Fruit fly (Drosophila melanogaster) whole organism, embryonic: Measurements from ENCODE around the gene Sik2.

ENCODE experiments used
- C15 ChIP-seq: fragments of 200-800 bp; sonication (Bioruptor generic); IDR thresholded peaks from 3 replicates; pipeline ENCODE4 v1.3.6; 2022; ENCODE audit warnings: missing biosample characterization, missing genetic modification characterization
- CG10959 ChIP-seq: fragments of 200-800 bp; sonication (Bioruptor generic); IDR thresholded peaks from 2 replicates; pipeline ENCODE4 v1.3.6; 2022; ENCODE audit warnings: missing biosample characterization, missing genetic modification characterization
- CG17328 ChIP-seq: fragments of 200-800 bp; sonication (Bioruptor generic); IDR thresholded peaks from 2 replicates; pipeline ENCODE4 v1.3.6; 2022; ENCODE audit warnings: missing biosample characterization, missing genetic modification characterization
- CG30020 ChIP-seq: fragments of 200-800 bp; optimal IDR thresholded peaks from 2 replicates; lab custom pipeline; 2019; ENCODE audit warnings: missing biosample characterization, mild to moderate bottlenecking, missing genetic modification characterization, moderate library complexity
- CG6254 ChIP-seq: fragments of 200-800 bp; sonication (Bioruptor generic); optimal IDR thresholded peaks from 3 replicates; lab custom pipeline; 2017; ENCODE audit warnings: mild to moderate bottlenecking, missing biosample characterization, missing genetic modification reagents, missing genetic modification characterization
- Fer2 ChIP-seq: fragments of 200-800 bp; sonication (Bioruptor generic); optimal IDR thresholded peaks from 2 replicates; lab custom pipeline; 2018; ENCODE audit warnings: missing biosample characterization, mild to moderate bottlenecking, missing genetic modification characterization, moderate library complexity
- Ssrp ChIP-seq: fragments of 200-800 bp; sonication (Bioruptor generic); optimal IDR thresholded peaks from 2 replicates; lab custom pipeline; 2018; ENCODE audit warnings: missing biosample characterization, mild to moderate bottlenecking, missing genetic modification characterization, moderate library complexity
- abd-A ChIP-seq: fragments of 200-800 bp; sonication (Bioruptor generic); optimal IDR thresholded peaks from 3 replicates; lab custom pipeline; 2019; ENCODE audit warnings: missing biosample characterization, mild to moderate bottlenecking, missing genetic modification characterization, moderate library complexity
- cwo ChIP-seq: fragments of 200-800 bp; sonication (Bioruptor generic); optimal IDR thresholded peaks from 3 replicates; lab custom pipeline; 2017; ENCODE audit warnings: missing biosample characterization, missing genetic modification characterization, mild to moderate bottlenecking, moderate library complexity, missing genetic modification reagents
- hbn ChIP-seq: fragments of 200-800 bp; sonication (Bioruptor generic); IDR thresholded peaks from 2 replicates; pipeline ENCODE4 v1.3.6; 2022; ENCODE audit warnings: missing biosample characterization, missing genetic modification characterization; ENCODE audit not compliant: partially characterized antibody
- hkb ChIP-seq, 2 experiments: fragments of 200-800 bp in 1 of 2; fragments of >200 bp in 1 of 2; sonication (Bioruptor generic) in 1 of 2; IDR thresholded peaks in 1 of 2; optimal IDR thresholded peaks in 1 of 2; 2 replicates each; pipeline versions ENCODE4 v1.3.6 to Lab custom; 2017 to 2022; ENCODE audit warnings: missing biosample characterization in 1 of 2, missing genetic modification characterization in 1 of 2
- ind ChIP-seq: fragments of 200-800 bp; sonication (Bioruptor generic); optimal IDR thresholded peaks from 3 replicates; lab custom pipeline; 2016; ENCODE audit warnings: missing biosample characterization, missing genetic modification characterization
- klu ChIP-seq: fragments of 200-800 bp; sonication (Bioruptor generic); IDR thresholded peaks from 2 replicates; pipeline ENCODE4 v1.3.6; 2022; ENCODE audit warnings: missing biosample characterization, missing genetic modification characterization
- nau ChIP-seq: fragments of 200-800 bp; sonication (Bioruptor generic); optimal IDR thresholded peaks from 3 replicates; lab custom pipeline; 2017; ENCODE audit warnings: missing biosample characterization, mild to moderate bottlenecking, missing genetic modification characterization, missing genetic modification reagents

- TF ChIP-seq ind (GFP tag; lab: Kevin White, UChicago) = no peak
- TF ChIP-seq nau (GFP tag; lab: Kevin White, UChicago) = no peak
- TF ChIP-seq C15 (GFP tag; lab: Robert Waterston, UW) = no peak
- TF ChIP-seq CG6254 = no peak
- no peak; the same call in 1 of the 2 replicates for TF ChIP-seq hbn (GFP tag; lab: Robert Waterston, UW)
- TF ChIP-seq Ssrp (tag; lab: Kevin White, UChicago) = no peak
- TF ChIP-seq cwo (GFP tag; lab: Kevin White, UChicago) = no peak
- no peak for TF ChIP-seq CG30020 (tag; lab: Kevin White, UChicago)
- no peak for TF ChIP-seq hkb (optimal IDR thresholded peaks at IDR 0.05; lab: Kevin White, UChicago)
- TF ChIP-seq hkb (GFP tag; IDR thresholded peaks at IDR 0.05; lab: Robert Waterston, UW) = no peak
- TF ChIP-seq klu (GFP tag; lab: Robert Waterston, UW) = no peak
- no peak for TF ChIP-seq CG17328 (GFP tag; lab: Robert Waterston, UW)
- TF ChIP-seq Fer2 (tag; lab: Kevin White, UChicago) = no peak
- TF ChIP-seq CG10959 (GFP tag; lab: Robert Waterston, UW) = no peak
- no peak for TF ChIP-seq abd-A (tag; lab: Kevin White, UChicago)
Measured at dm6 chrX:2073325-2073724, 11.6 kb upstream of the Sik2 start, which contains the start of gene CG4199.
